Fruit fly (Drosophila melanogaster): Measurements from ENCODE around the gene CG33191.

dm6 chr3R:8810397-8811184 lies 30.9 kb upstream of the CG33191 start:
- TF ChIP-seq ovo (GFP tag; optimal IDR thresholded peaks at IDR 0.05) (peak; percentile 93), CG14711 (tag; optimal IDR thresholded peaks at IDR 0.05) (peak; percentile 57), pad (GFP tag; optimal IDR thresholded peaks at IDR 0.05) (peak; percentile 70), CG7101 (tag; optimal IDR thresholded peaks at IDR 0.05) (peak; percentile 87), CG1620 (GFP tag; optimal IDR thresholded peaks at IDR 0.05) (peak; percentile 70), toe (GFP tag; optimal IDR thresholded peaks at IDR 0.05) (peak; percentile 56)

Measured in whole organism, adult.